Worm (Caenorhabditis elegans) whole organism, midembryonic: ENCODE measurements around the gene amdh-1.

Source experiments
- T22C8.4 ChIP-seq: fragments of 200-800 bp; sonication (Bioruptor generic); IDR thresholded peaks from 2 replicates; pipeline ENCODE4 v1.3.6; 2022; ENCODE audit warnings: missing genetic modification characterization, missing compliant biosample characterization
- cog-1 ChIP-seq: sonication (generic microtip); optimal IDR thresholded peaks from 2 replicates; lab custom pipeline; 2016; ENCODE audit warnings: missing genetic modification characterization, missing compliant biosample characterization
- flt-1 ChIP-seq: fragments of 200-800 bp; sonication (Bioruptor generic); IDR thresholded peaks from 2 replicates; pipeline ENCODE4 v1.3.6; 2022; ENCODE audit warnings: missing genetic modification characterization, missing compliant biosample characterization
- klf-2 ChIP-seq: fragments of 200-800 bp; sonication (Bioruptor generic); conservative IDR thresholded peaks from 2 replicates; pipeline ENCODE4 v1.3.6; 2022; ENCODE audit warnings: missing genetic modification reagents, missing genetic modification characterization, missing compliant biosample characterization
- med-1 ChIP-seq: sonication (generic microtip); optimal IDR thresholded peaks from 2 replicates; lab custom pipeline; 2017; ENCODE audit warnings: missing genetic modification characterization, mild to moderate bottlenecking, missing compliant biosample characterization, antibody characterized with exemption, missing genetic modification reagents; ENCODE audit not compliant: insufficient read depth
- ref-1 ChIP-seq: fragments of 200-800 bp; sonication (Bioruptor generic); conservative IDR thresholded peaks from 2 replicates; pipeline ENCODE4 v1.3.6; 2022; ENCODE audit warnings: missing genetic modification reagents, missing genetic modification characterization, missing compliant biosample characterization
- ztf-23 ChIP-seq: fragments of 200-800 bp; sonication (Bioruptor generic); IDR thresholded peaks from 2 replicates; pipeline ENCODE4 v1.3.6; 2022; ENCODE audit warnings: missing genetic modification reagents, missing genetic modification characterization, missing compliant biosample characterization

- no peak for TF ChIP-seq med-1
- TF ChIP-seq flt-1, result no peak
- no peak for TF ChIP-seq cog-1
- TF ChIP-seq klf-2 (GFP tag; lab: Robert Waterston, UW), result no peak
- TF ChIP-seq ztf-23 (GFP tag; lab: Robert Waterston, UW), result no peak
- TF ChIP-seq ref-1 (GFP tag; lab: Robert Waterston, UW), result no peak
- no peak for TF ChIP-seq T22C8.4 (GFP tag; lab: Robert Waterston, UW)
Observed at ce11 chrIII:6254737-6255136, 3.1 kb downstream of the amdh-1 start, which contains the start of gene srg-8.
